Fruit fly (Drosophila melanogaster) whole organism, pupa: ENCODE measurements around the gene RpL27A.

ENCODE experiments used
- CG10348 ChIP-seq: fragments of 200-800 bp; sonication (Bioruptor generic); IDR thresholded peaks from 2 replicates; pipeline ENCODE4 v1.3.6; 2022; ENCODE audit warnings: missing biosample characterization, missing genetic modification characterization
- CG12605 ChIP-seq: fragments of 200-800 bp; sonication (Bioruptor generic); IDR thresholded peaks from 2 replicates; pipeline ENCODE4 v1.3.6; 2022; ENCODE audit warnings: missing biosample characterization, missing genetic modification characterization
- CG13204 ChIP-seq: fragments of 200-800 bp; sonication (Bioruptor generic); optimal IDR thresholded peaks from 2 replicates; lab custom pipeline; 2018; ENCODE audit warnings: missing biosample characterization, mild to moderate bottlenecking, missing genetic modification characterization, moderate library complexity
- CG14655 ChIP-seq: fragments of 200-800 bp; sonication (Bioruptor generic); optimal IDR thresholded peaks from 3 replicates; lab custom pipeline; 2017; ENCODE audit warnings: mild to moderate bottlenecking, missing biosample characterization, missing genetic modification reagents, missing genetic modification characterization
- CG15710 ChIP-seq: fragments of 200-800 bp; sonication (Bioruptor generic); optimal IDR thresholded peaks from 2 replicates; lab custom pipeline; 2018; ENCODE audit warnings: missing biosample characterization, mild to moderate bottlenecking, missing genetic modification characterization, moderate library complexity
- CG17806 ChIP-seq: fragments of 200-800 bp; sonication (Bioruptor generic); optimal IDR thresholded peaks from 2 replicates; lab custom pipeline; 2018; ENCODE audit warnings: missing biosample characterization, mild to moderate bottlenecking, missing genetic modification characterization, moderate library complexity
- CG32121 ChIP-seq: fragments of 200-800 bp; sonication (Bioruptor generic); IDR thresholded peaks from 2 replicates; pipeline ENCODE4 v1.3.6; 2022; ENCODE audit warnings: missing biosample characterization, missing genetic modification characterization
- CG34367 ChIP-seq: fragments of 200-800 bp; sonication (Bioruptor generic); optimal IDR thresholded peaks from 2 replicates; lab custom pipeline; 2018; ENCODE audit warnings: missing biosample characterization, mild to moderate bottlenecking, missing genetic modification characterization
- CG4496 ChIP-seq: fragments of 200-800 bp; sonication (Bioruptor generic); IDR thresholded peaks from 3 replicates; pipeline ENCODE4 v1.3.6; 2022; ENCODE audit warnings: missing biosample characterization, missing genetic modification characterization
- CG8159 ChIP-seq: fragments of 200-800 bp; sonication (Bioruptor generic); optimal IDR thresholded peaks from 3 replicates; lab custom pipeline; 2018; ENCODE audit warnings: missing biosample characterization, mild to moderate bottlenecking, missing genetic modification characterization, moderate library complexity
- CG8301 ChIP-seq: fragments of 200-800 bp; sonication (Bioruptor generic); optimal IDR thresholded peaks from 2 replicates; lab custom pipeline; 2018; ENCODE audit warnings: missing biosample characterization, mild to moderate bottlenecking, missing genetic modification characterization
- CG9948 ChIP-seq: fragments of 200-800 bp; sonication (Bioruptor generic); optimal IDR thresholded peaks from 2 replicates; lab custom pipeline; 2018; ENCODE audit warnings: missing biosample characterization, mild to moderate bottlenecking, missing genetic modification characterization, moderate library complexity
- D1 ChIP-seq: fragments of 200-800 bp; sonication (Bioruptor generic); optimal IDR thresholded peaks from 2 replicates; lab custom pipeline; 2018; ENCODE audit warnings: missing biosample characterization, mild to moderate bottlenecking, missing genetic modification characterization, moderate library complexity
- EcR ChIP-seq: fragments of 200-800 bp; sonication (Bioruptor generic); optimal IDR thresholded peaks from 3 replicates; lab custom pipeline; 2019; ENCODE audit warnings: missing biosample characterization, missing genetic modification characterization, mild to moderate bottlenecking, moderate library complexity, missing genetic modification reagents
- Ets98B ChIP-seq: fragments of 200-800 bp; sonication (Bioruptor generic); IDR thresholded peaks from 2 replicates; pipeline ENCODE4 v1.3.6; 2022; ENCODE audit warnings: missing biosample characterization, missing genetic modification characterization
- Pif1A ChIP-seq: fragments of 200-800 bp; sonication (Bioruptor generic); optimal IDR thresholded peaks from 3 replicates; lab custom pipeline; 2016; ENCODE audit warnings: missing biosample characterization, missing genetic modification characterization
- Pif1B ChIP-seq: fragments of 200-800 bp; sonication (Bioruptor generic); optimal IDR thresholded peaks from 3 replicates; lab custom pipeline; 2016; ENCODE audit warnings: missing biosample characterization, missing genetic modification characterization
- Snoo ChIP-seq: fragments of 200-800 bp; sonication (Bioruptor generic); optimal IDR thresholded peaks from 3 replicates; lab custom pipeline; 2017; ENCODE audit warnings: missing biosample characterization, mild to moderate bottlenecking, missing genetic modification characterization, inconsistent platforms
- fd96Ca ChIP-seq: fragments of 200-800 bp; sonication (Bioruptor generic); IDR thresholded peaks from 3 replicates; pipeline ENCODE4 v1.3.6; 2022; ENCODE audit warnings: missing biosample characterization, missing genetic modification characterization
- gl ChIP-seq: fragments of 200-800 bp; sonication (Bioruptor generic); optimal IDR thresholded peaks from 2 replicates; lab custom pipeline; 2018; ENCODE audit warnings: missing biosample characterization, mild to moderate bottlenecking, missing genetic modification characterization
- rn ChIP-seq: fragments of 200-800 bp; sonication (Bioruptor generic); IDR thresholded peaks from 2 replicates; pipeline ENCODE4 v1.3.6; 2022; ENCODE audit warnings: missing biosample characterization, missing genetic modification characterization

Gene RpL27A

dm6 chr2L:4418819-4419218, 39.3 kb downstream of the RpL27A start:
- TF ChIP-seq CG17806 (tag; lab: Kevin White, UChicago) (no peak), CG15710 (tag; lab: Kevin White, UChicago) (no peak), CG4496 (GFP tag; lab: Robert Waterston, UW) (0 out of 3 replicates have a peak, but pooled peaks have one; percentile 9), CG12605 (no peak)

DNA sequence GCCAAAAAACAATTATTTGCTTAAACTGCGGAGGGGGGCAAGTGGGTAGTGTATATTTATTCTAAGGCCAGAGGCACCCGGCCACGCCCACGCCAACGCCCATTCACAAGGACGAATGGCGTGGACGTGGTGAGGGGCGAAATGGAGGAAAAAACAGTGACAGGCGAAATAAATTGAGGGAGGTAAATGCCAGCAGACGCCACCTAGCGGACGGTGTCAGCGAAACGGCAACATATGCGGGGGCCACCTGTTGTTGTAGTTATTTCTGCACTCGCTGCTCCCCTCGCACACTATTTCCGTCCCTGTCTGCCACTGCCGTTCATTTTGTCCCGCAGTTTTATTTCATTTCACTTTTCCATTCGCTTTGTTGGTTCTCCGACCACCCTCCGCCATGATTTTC, 40.2 kb downstream of the RpL27A start:
- TF ChIP-seq CG32121 (GFP tag; lab: Robert Waterston, UW) (no peak), CG4496 (GFP tag; lab: Robert Waterston, UW) (peak; percentile 39; the same call in 1 of the 3 replicates), D1 (tag; lab: Kevin White, UChicago) (no peak), CG17806 (tag; lab: Kevin White, UChicago) (no peak), CG15710 (tag; lab: Kevin White, UChicago) (no peak), CG9948 (tag; lab: Kevin White, UChicago) (no peak), CG8159 (tag; lab: Kevin White, UChicago) (no peak), Pif1B (GFP tag; lab: Kevin White, UChicago) (no peak), CG13204 (GFP tag; lab: Kevin White, UChicago) (no peak), CG12605 (peak; percentile 49), Ets98B (GFP tag; lab: Robert Waterston, UW) (no peak), CG8301 (tag; lab: Kevin White, UChicago) (no peak), fd96Ca (GFP tag; lab: Robert Waterston, UW) (peak; percentile 25; the same call in 1 of the 3 replicates), Pif1A (GFP tag; lab: Kevin White, UChicago) (no peak), CG34367 (tag; lab: Kevin White, UChicago) (no peak)
- TF ChIP-seq, all 21 proteins: peak for 3

DNA sequence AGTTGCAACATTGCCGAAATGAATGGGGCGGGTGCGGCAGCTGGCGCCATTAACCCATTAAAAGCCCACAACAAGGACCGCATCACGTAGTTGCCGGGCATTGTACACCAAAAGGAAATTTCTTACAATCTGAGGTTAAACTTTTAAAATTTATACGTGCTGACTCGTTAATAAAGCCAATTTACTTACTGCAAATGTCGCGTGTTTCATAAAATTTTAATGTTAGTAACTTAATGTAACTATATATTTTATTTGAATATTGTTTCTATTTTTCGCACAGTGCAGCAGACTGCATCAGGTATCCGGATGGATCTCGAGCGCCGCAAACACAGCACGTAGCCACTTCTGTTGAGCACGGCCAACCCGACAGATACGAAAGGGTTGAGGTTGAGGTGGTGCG, 41.3 kb downstream of the RpL27A start:
- TF ChIP-seq D1 (tag; lab: Kevin White, UChicago) (no peak), Ets98B (GFP tag; lab: Robert Waterston, UW) (peak; percentile 27; the same call in 1 of the 2 replicates), CG14655 (GFP tag; lab: Kevin White, UChicago) (peak; percentile 48), CG15710 (tag; lab: Kevin White, UChicago) (peak; percentile 58), CG12605 (no peak), CG4496 (GFP tag; lab: Robert Waterston, UW) (peak; percentile 64; the same call in 1 of the 3 replicates), CG10348 (no peak), CG13204 (GFP tag; lab: Kevin White, UChicago) (no peak), CG8301 (tag; lab: Kevin White, UChicago) (peak; percentile 35), CG17806 (tag; lab: Kevin White, UChicago) (peak; percentile 59), rn (no peak), Pif1A (GFP tag; lab: Kevin White, UChicago) (peak; percentile 0), fd96Ca (GFP tag; lab: Robert Waterston, UW) (0 out of 3 replicates have a peak, but pooled peaks have one; percentile 32), Pif1B (GFP tag; lab: Kevin White, UChicago) (peak; percentile 5), CG34367 (tag; lab: Kevin White, UChicago) (peak; percentile 51), CG8159 (tag; lab: Kevin White, UChicago) (peak; percentile 74), CG32121 (GFP tag; lab: Robert Waterston, UW) (peak; percentile 56; the same call in 1 of the 2 replicates), CG9948 (tag; lab: Kevin White, UChicago) (peak; percentile 52)

DNA sequence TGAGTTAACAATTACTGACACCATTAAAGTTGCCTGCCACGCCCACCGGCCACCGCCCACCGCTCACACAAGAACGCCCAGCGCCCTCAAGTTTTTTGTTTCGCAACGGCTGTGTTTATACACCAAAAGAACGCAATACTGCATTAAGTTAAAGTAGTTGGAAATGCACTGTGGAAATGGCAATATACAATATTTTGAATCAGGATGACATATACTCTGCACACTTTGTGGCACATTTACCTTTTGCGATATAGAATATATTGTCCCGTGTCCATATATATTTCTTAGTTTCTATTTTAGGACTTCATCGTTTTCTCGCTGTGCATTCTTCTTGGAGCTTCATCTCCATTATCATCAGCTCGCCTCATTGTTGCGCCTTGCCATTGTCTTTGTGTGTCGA, 42.1 kb downstream of the RpL27A start:
- TF ChIP-seq fd96Ca (GFP tag; lab: Robert Waterston, UW) (0 out of 3 replicates have a peak, but pooled peaks have one; percentile 35), Pif1A (GFP tag; lab: Kevin White, UChicago) (peak; percentile 50), D1 (tag; lab: Kevin White, UChicago) (no peak), EcR (GFP tag; lab: Kevin White, UChicago) (no peak), CG13204 (GFP tag; lab: Kevin White, UChicago) (no peak), CG15710 (tag; lab: Kevin White, UChicago) (peak; percentile 58), CG32121 (GFP tag; lab: Robert Waterston, UW) (peak; percentile 35), CG4496 (GFP tag; lab: Robert Waterston, UW) (peak; percentile 43; the same call in 1 of the 3 replicates), CG34367 (tag; lab: Kevin White, UChicago) (peak; percentile 23), CG8159 (tag; lab: Kevin White, UChicago) (peak; percentile 65), CG12605 (no peak), CG14655 (GFP tag; lab: Kevin White, UChicago) (peak; percentile 54)
- TF ChIP-seq, all 21 proteins: peak for 8

DNA sequence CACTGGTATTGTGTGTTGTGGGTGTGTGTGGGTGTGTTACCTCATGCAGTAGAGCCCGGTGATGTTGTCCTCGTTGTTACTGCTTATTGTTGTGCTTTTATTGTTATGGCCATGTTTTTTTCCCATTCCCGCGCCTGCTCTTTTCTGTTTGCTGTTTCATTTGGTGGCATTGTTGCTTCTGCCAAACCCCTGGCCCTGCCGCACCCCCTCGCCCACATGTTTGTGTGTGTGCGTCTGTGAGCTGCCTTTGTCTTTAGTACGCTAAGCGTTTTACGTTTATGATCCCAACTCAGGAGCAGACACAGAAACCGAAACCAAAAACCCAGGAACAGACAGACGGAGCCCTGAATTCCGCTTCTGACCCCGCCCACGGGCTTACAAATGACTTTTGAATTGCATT, 44.1 kb downstream of the RpL27A start:
- TF ChIP-seq CG8301 (tag; lab: Kevin White, UChicago) (no peak), CG4496 (GFP tag; lab: Robert Waterston, UW) (no peak), rn (no peak), CG14655 (GFP tag; lab: Kevin White, UChicago) (no peak), CG8159 (tag; lab: Kevin White, UChicago) (no peak), CG9948 (tag; lab: Kevin White, UChicago) (no peak), CG13204 (GFP tag; lab: Kevin White, UChicago) (no peak), Snoo (tag; lab: Kevin White, UChicago) (no peak), CG15710 (tag; lab: Kevin White, UChicago) (no peak), EcR (GFP tag; lab: Kevin White, UChicago) (no peak), Pif1B (GFP tag; lab: Kevin White, UChicago) (no peak), CG34367 (tag; lab: Kevin White, UChicago) (no peak), Pif1A (GFP tag; lab: Kevin White, UChicago) (no peak), CG17806 (tag; lab: Kevin White, UChicago) (no peak), CG10348 (no peak), fd96Ca (GFP tag; lab: Robert Waterston, UW) (no peak), CG32121 (GFP tag; lab: Robert Waterston, UW) (no peak), gl (no peak), Ets98B (GFP tag; lab: Robert Waterston, UW) (no peak)
